Worm (Caenorhabditis elegans) whole organism, late embryonic: ENCODE data around the gene nhr-205.

Experiments used
- C08G9.2 ChIP-seq: sonication (generic microtip); optimal IDR thresholded peaks from 2 replicates; lab custom pipeline; 2016; ENCODE audit warnings: mild to moderate bottlenecking, missing genetic modification characterization, moderate library complexity, missing compliant biosample characterization
- F13H6.1 ChIP-seq: sonication (generic microtip); optimal IDR thresholded peaks from 2 replicates; lab custom pipeline; 2016; ENCODE audit warnings: missing genetic modification characterization, missing compliant biosample characterization
- T23F11.4 ChIP-seq: fragments of 200-800 bp; sonication (Bioruptor generic); optimal IDR thresholded peaks from 2 replicates; lab custom pipeline; 2018; ENCODE audit warnings: mild to moderate bottlenecking, missing genetic modification characterization, missing compliant biosample characterization
- Y22D7AL.16 ChIP-seq: sonication (generic microtip); optimal IDR thresholded peaks from 2 replicates; lab custom pipeline; 2016; ENCODE audit warnings: missing genetic modification characterization, missing compliant biosample characterization
- ama-1 ChIP-seq: fragments of 150-350 bp; optimal IDR thresholded peaks from 2 replicates; lab custom pipeline; 2014
- ceh-14 ChIP-seq: sonication (generic microtip); optimal IDR thresholded peaks from 2 replicates; lab custom pipeline; 2016; ENCODE audit warnings: missing genotype, missing genetic modification characterization, missing compliant biosample characterization
- ceh-2 ChIP-seq: sonication (generic microtip); optimal IDR thresholded peaks from 2 replicates; lab custom pipeline; 2016; ENCODE audit warnings: missing genotype, missing genetic modification characterization, missing compliant biosample characterization
- ceh-22 ChIP-seq: sonication (generic microtip); optimal IDR thresholded peaks from 2 replicates; lab custom pipeline; 2017; ENCODE audit warnings: missing biosample characterization, missing genetic modification characterization
- ceh-24 ChIP-seq: sonication (generic microtip); optimal IDR thresholded peaks from 2 replicates; lab custom pipeline; 2016; ENCODE audit warnings: mild to moderate bottlenecking, missing genetic modification characterization, missing compliant biosample characterization
- ceh-30 ChIP-seq: fragments of 150-350 bp; optimal IDR thresholded peaks from 2 replicates; lab custom pipeline; 2014; ENCODE audit warnings: missing biosample characterization, missing genetic modification characterization
- ceh-31 ChIP-seq: sonication (generic microtip); optimal IDR thresholded peaks from 2 replicates; lab custom pipeline; 2016; ENCODE audit warnings: missing genetic modification characterization, missing compliant biosample characterization
- ceh-6 ChIP-seq: fragments of 200-800 bp; sonication (Bioruptor generic); optimal IDR thresholded peaks from 2 replicates; lab custom pipeline; 2018; ENCODE audit warnings: mild to moderate bottlenecking, missing genetic modification characterization, missing compliant biosample characterization
- che-1 ChIP-seq: sonication (generic microtip); optimal IDR thresholded peaks from 2 replicates; lab custom pipeline; 2016; ENCODE audit warnings: mild to moderate bottlenecking, missing genetic modification characterization, missing compliant biosample characterization
- elt-2 ChIP-seq: sonication (generic microtip); optimal IDR thresholded peaks from 2 replicates; lab custom pipeline; 2016; ENCODE audit warnings: missing genetic modification reagents, missing genetic modification characterization, missing compliant biosample characterization
- elt-4 ChIP-seq: sonication (generic microtip); optimal IDR thresholded peaks from 2 replicates; lab custom pipeline; 2016; ENCODE audit warnings: missing genetic modification characterization, missing compliant biosample characterization
- ets-4 ChIP-seq: sonication (generic microtip); optimal IDR thresholded peaks from 2 replicates; lab custom pipeline; 2016; ENCODE audit warnings: missing genetic modification characterization, missing compliant biosample characterization
- fkh-10 ChIP-seq: fragments of 150-350 bp; optimal IDR thresholded peaks from 2 replicates; lab custom pipeline; 2014; ENCODE audit warnings: missing biosample characterization, missing genetic modification reagents, missing genetic modification characterization
- gmeb-2 ChIP-seq: sonication (generic microtip); optimal IDR thresholded peaks from 2 replicates; lab custom pipeline; 2016; ENCODE audit warnings: missing genetic modification characterization, inconsistent platforms, missing compliant biosample characterization
- hlh-15 ChIP-seq: sonication (generic microtip); optimal IDR thresholded peaks from 2 replicates; lab custom pipeline; 2016; ENCODE audit warnings: missing genetic modification characterization, missing compliant biosample characterization
- hlh-30 ChIP-seq: sonication (generic microtip); optimal IDR thresholded peaks from 2 replicates; lab custom pipeline; 2017; ENCODE audit warnings: antibody characterized with exemption, missing genetic modification characterization, missing compliant biosample characterization; ENCODE audit not compliant: insufficient read depth
- hlh-8 ChIP-seq: sonication (generic microtip); optimal IDR thresholded peaks from 2 replicates; lab custom pipeline; 2016; ENCODE audit warnings: missing genotype, missing genetic modification characterization, missing compliant biosample characterization
- lim-6 ChIP-seq: sonication (generic microtip); optimal IDR thresholded peaks from 2 replicates; lab custom pipeline; 2016; ENCODE audit warnings: missing genetic modification characterization, missing compliant biosample characterization
- lin-11 ChIP-seq: fragments of 200-800 bp; sonication (Bioruptor generic); optimal IDR thresholded peaks from 2 replicates; lab custom pipeline; 2018; ENCODE audit warnings: mild to moderate bottlenecking, missing genetic modification characterization, missing compliant biosample characterization
- mec-3 ChIP-seq: sonication (generic microtip); optimal IDR thresholded peaks from 2 replicates; lab custom pipeline; 2016; ENCODE audit warnings: borderline replicate concordance, missing genetic modification characterization, missing compliant biosample characterization
- nhr-11 ChIP-seq: fragments of 150-350 bp; optimal IDR thresholded peaks from 2 replicates; lab custom pipeline; 2014; ENCODE audit warnings: missing biosample characterization, missing genetic modification characterization
- nhr-232 ChIP-seq: sonication (generic microtip); optimal IDR thresholded peaks from 2 replicates; lab custom pipeline; 2016; ENCODE audit warnings: missing genetic modification characterization, missing compliant biosample characterization
- odd-2 ChIP-seq: sonication (generic microtip); optimal IDR thresholded peaks from 2 replicates; lab custom pipeline; 2017; ENCODE audit warnings: antibody characterized with exemption, mild to moderate bottlenecking, missing genetic modification characterization, missing compliant biosample characterization
- pag-3 ChIP-seq: sonication (generic microtip); optimal IDR thresholded peaks from 2 replicates; lab custom pipeline; 2016; ENCODE audit warnings: missing compliant biosample characterization, missing genetic modification characterization, borderline replicate concordance
- pax-1 ChIP-seq: fragments of 150-350 bp; optimal IDR thresholded peaks from 2 replicates; lab custom pipeline; 2014; ENCODE audit warnings: missing biosample characterization, missing genetic modification characterization
- pros-1 ChIP-seq: fragments of 150-350 bp; optimal IDR thresholded peaks from 2 replicates; lab custom pipeline; 2014; ENCODE audit warnings: missing biosample characterization, missing genetic modification reagents, missing genetic modification characterization
- ref-2 ChIP-seq: sonication (generic microtip); optimal IDR thresholded peaks from 2 replicates; lab custom pipeline; 2016; ENCODE audit warnings: missing genetic modification characterization, missing compliant biosample characterization
- rnt-1 ChIP-seq: sonication (generic microtip); optimal IDR thresholded peaks from 2 replicates; lab custom pipeline; 2016; ENCODE audit warnings: missing genetic modification characterization, missing compliant biosample characterization
- sox-2 ChIP-seq: fragments of 200-800 bp; sonication (Bioruptor generic); IDR thresholded peaks from 2 replicates; pipeline ENCODE4 v1.3.6; 2022; ENCODE audit warnings: missing genetic modification reagents, missing genetic modification characterization, missing compliant biosample characterization
- tbx-2 ChIP-seq: sonication (generic microtip); optimal IDR thresholded peaks from 2 replicates; lab custom pipeline; 2016; ENCODE audit warnings: missing genetic modification characterization, missing compliant biosample characterization
- tbx-7 ChIP-seq: sonication (generic microtip); optimal IDR thresholded peaks from 2 replicates; lab custom pipeline; 2016; ENCODE audit warnings: missing genotype, missing genetic modification characterization, missing compliant biosample characterization
- unc-55 ChIP-seq: sonication (generic microtip); optimal IDR thresholded peaks from 2 replicates; lab custom pipeline; 2017; ENCODE audit warnings: missing biosample characterization, missing genetic modification reagents, missing genetic modification characterization
- unc-86 ChIP-seq: sonication (generic microtip); optimal IDR thresholded peaks from 2 replicates; lab custom pipeline; 2016; ENCODE audit warnings: missing genetic modification characterization, missing compliant biosample characterization
- zip-5 ChIP-seq: sonication (generic microtip); optimal IDR thresholded peaks from 2 replicates; lab custom pipeline; 2016; ENCODE audit warnings: missing genetic modification characterization, missing compliant biosample characterization
- ztf-16 ChIP-seq: sonication (generic microtip); optimal IDR thresholded peaks from 2 replicates; lab custom pipeline; 2017; ENCODE audit warnings: missing genetic modification characterization, missing compliant biosample characterization

nhr-205 gene

DNA sequence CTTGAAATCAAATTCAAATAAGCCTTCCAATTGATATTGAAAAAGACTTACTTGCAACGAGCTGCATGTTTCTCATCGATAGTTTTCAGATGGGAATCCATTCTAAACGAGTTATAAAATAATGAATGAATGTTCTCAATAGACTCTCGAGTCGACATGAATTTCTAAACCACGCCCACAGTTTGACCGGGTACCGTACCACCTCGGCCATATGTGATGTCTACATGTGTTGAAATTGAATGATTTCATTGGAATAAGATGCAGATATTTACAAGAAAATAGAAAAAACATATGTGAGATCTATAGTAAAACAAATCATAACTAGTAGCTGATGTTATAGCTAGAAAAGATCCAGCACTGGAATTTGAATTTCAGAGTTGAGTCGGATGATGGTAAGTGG is 8.9 kb upstream of the nhr-205 start, which contains the start of gene R04B5.7:
Gene R04B5.7, minus strand, starts transcription at position 101 of the 400 bp plus-strand sequence.
- TF ChIP-seq F13H6.1 (tag; lab: Kevin White, UChicago) (no peak), che-1 (no peak), ceh-31 (no peak), ama-1 (lab: Kevin White, UChicago) (no peak), hlh-15 (tag; lab: Kevin White, UChicago) (no peak), nhr-232 (tag; lab: Kevin White, UChicago) (no peak), Y22D7AL.16 (tag; lab: Kevin White, UChicago) (no peak), fkh-10 (GFP tag; lab: Kevin White, UChicago) (no peak), ets-4 (tag; lab: Kevin White, UChicago) (no peak), ceh-24 (tag; lab: Kevin White, UChicago) (no peak), T23F11.4 (no peak), mec-3 (tag; lab: Kevin White, UChicago) (no peak), C08G9.2 (tag; lab: Kevin White, UChicago) (no peak), ztf-16 (tag; lab: Kevin White, UChicago) (no peak), ref-2 (no peak), tbx-2 (no peak), unc-55 (GFP tag; lab: Kevin White, UChicago) (no peak), ceh-14 (no peak), rnt-1 (no peak), sox-2 (GFP tag; lab: Robert Waterston, UW) (no peak)

DNA sequence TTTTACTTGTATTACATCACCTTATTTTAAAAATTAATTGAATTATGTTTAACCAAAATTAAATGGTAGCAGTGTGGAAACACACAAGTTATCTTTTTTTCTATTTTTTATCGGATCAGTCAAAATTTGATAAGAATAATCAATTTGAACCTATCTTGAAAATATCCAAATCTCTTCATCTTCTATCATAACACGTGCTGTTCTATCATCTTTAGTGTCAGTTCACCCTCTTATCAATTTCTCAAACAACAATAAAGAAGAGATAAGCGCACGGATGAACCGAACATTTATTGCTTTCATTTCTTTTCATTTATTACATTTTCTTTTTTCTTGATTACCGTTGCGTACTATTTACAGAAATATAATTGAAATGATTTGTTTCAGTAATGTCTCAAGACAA is 5.5 kb upstream of the nhr-205 start, which contains the start of gene R04B5.5:
Gene R04B5.5, plus strand, starts transcription at position 378 of the 400 bp plus-strand sequence.
- TF ChIP-seq tbx-7 (no peak), ceh-30 (tag; lab: Kevin White, UChicago) (peak; percentile 59), hlh-8 (tag; lab: Kevin White, UChicago) (no peak), unc-55 (GFP tag; lab: Kevin White, UChicago) (peak; percentile 1), elt-2 (peak; percentile 95)
- TF ChIP-seq, all 69 proteins: peak for 3

DNA sequence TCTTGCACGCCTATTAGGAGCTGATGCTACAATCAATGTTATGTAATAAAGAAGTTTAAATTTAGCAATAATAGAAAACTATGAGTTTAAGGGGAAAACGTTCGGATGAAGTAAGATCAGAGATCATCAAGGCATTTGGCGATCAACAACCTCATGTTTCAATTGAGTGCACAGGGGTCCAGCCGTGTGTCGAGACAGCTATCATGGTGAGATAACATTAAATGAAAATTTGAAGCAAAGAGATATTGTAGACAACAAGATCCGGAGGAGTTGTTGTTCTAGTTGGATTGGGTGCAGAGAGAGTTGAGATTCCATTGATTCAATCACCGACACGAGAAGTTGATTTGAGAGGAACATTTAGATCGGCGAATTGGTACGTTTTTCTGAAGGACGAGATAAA is 4.6 kb upstream of the nhr-205 start:
- TF ChIP-seq odd-2 (tag; lab: Kevin White, UChicago): no peak
- no peak for TF ChIP-seq tbx-7
- TF ChIP-seq gmeb-2 (tag; lab: Kevin White, UChicago): no peak
- TF ChIP-seq pag-3 (tag; lab: Kevin White, UChicago): no peak

DNA sequence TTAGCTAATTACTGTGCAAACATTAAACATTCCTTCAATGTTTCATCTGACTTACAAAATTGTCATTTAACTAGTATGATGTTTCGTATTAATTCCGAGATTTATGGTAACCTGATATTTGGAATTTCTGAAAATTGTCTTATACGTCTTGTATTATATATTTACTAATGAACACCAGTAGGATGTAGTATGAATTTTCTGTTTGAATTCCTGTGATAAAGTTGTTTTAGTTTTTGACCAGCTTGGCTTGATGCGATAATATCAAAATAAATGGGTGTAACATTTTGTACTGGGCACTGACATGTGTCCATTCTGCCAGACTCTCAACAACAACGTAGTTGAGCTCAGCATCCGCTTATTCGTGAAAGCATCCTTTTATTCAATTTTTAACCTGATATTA is 3.3 kb upstream of the nhr-205 start, which contains the start of gene R04B5.6:
Gene R04B5.6, plus strand, starts transcription at position 301 of the 400 bp plus-strand sequence.
- TF ChIP-seq nhr-11 (no peak), pax-1 (tag; lab: Kevin White, UChicago) (no peak), ref-2 (no peak), hlh-15 (tag; lab: Kevin White, UChicago) (no peak), zip-5 (tag; lab: Kevin White, UChicago) (no peak), fkh-10 (GFP tag; lab: Kevin White, UChicago) (no peak)

DNA sequence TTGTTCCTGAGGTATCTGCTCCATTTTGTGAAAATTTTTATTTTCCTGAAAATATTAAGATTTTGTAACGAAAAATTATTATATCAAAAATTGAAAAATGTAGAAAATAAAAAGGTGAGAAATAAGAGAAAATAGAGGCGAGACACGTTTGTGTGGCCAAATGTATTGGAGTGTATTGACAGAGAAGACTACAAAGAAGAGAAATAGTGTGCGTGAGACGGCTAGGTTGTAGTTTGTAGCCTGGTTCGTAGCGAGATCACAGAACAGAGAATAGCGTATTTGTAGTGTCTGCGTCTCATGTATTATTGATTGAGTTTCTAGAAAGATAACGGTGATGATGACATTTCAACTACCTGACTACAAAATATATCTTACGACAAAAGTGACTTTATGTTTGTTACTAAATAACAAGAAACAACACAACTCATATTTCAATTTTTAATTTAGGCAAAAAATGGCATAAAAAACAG is 2.5 kb upstream of the nhr-205 start, which contains the start of gene nhr-12:
Gene nhr-12, minus strand, starts transcription at position 51 of the 470 bp plus-strand sequence.
- no peak for TF ChIP-seq ceh-24 (tag; lab: Kevin White, UChicago)
- TF ChIP-seq ztf-16 (tag; lab: Kevin White, UChicago): no peak
- TF ChIP-seq ceh-6 (GFP tag; lab: Kevin White, UChicago): no peak
- TF ChIP-seq unc-55 (GFP tag; lab: Kevin White, UChicago): peak; percentile 54
- TF ChIP-seq ceh-30 (tag; lab: Kevin White, UChicago): peak; percentile 100
- no peak for TF ChIP-seq ceh-2 (tag; lab: Kevin White, UChicago)
- TF ChIP-seq pros-1 (tag; lab: Kevin White, UChicago): no peak
- no peak for TF ChIP-seq hlh-30 (tag; lab: Kevin White, UChicago)
- no peak for TF ChIP-seq mec-3 (tag; lab: Kevin White, UChicago)
- TF ChIP-seq T23F11.4: no peak
- TF ChIP-seq elt-4 (tag; lab: Kevin White, UChicago): no peak
- TF ChIP-seq ceh-22 (tag; lab: Kevin White, UChicago): no peak
- no peak for TF ChIP-seq lin-11
- TF ChIP-seq hlh-8 (tag; lab: Kevin White, UChicago): no peak
- TF ChIP-seq zip-5 (tag; lab: Kevin White, UChicago): no peak
- TF ChIP-seq nhr-232 (tag; lab: Kevin White, UChicago): no peak
- TF ChIP-seq lim-6 (tag; lab: Kevin White, UChicago): no peak
- no peak for TF ChIP-seq unc-86 (tag; lab: Kevin White, UChicago)
